Worm (Caenorhabditis elegans) whole organism, early embryonic: Measurements from ENCODE around the gene sdc-3.

Experiments
- B0310.2 ChIP-seq: sonication (generic microtip); optimal IDR thresholded peaks from 2 replicates; lab custom pipeline; 2016; ENCODE audit warnings: mild to moderate bottlenecking, missing genetic modification characterization, missing compliant biosample characterization
- F13C5.2 ChIP-seq: sonication (generic microtip); optimal IDR thresholded peaks from 2 replicates; lab custom pipeline; 2017; ENCODE audit warnings: mild to moderate bottlenecking, missing genetic modification characterization, inconsistent platforms, missing compliant biosample characterization
- aly-1 ChIP-seq: sonication (generic microtip); optimal IDR thresholded peaks from 2 replicates; lab custom pipeline; 2016; ENCODE audit warnings: missing genetic modification characterization, missing compliant biosample characterization
- ama-1 ChIP-seq: fragments of 150-350 bp; optimal IDR thresholded peaks from 2 replicates; lab custom pipeline; 2014
- ceh-13 ChIP-seq: fragments of 200-800 bp; sonication (Bioruptor generic); optimal IDR thresholded peaks from 2 replicates; lab custom pipeline; 2018; ENCODE audit warnings: mild to moderate bottlenecking, missing genetic modification characterization, missing compliant biosample characterization
- ceh-36 ChIP-seq: sonication (generic microtip); optimal IDR thresholded peaks from 2 replicates; lab custom pipeline; 2016; ENCODE audit warnings: missing genetic modification characterization, inconsistent platforms, missing compliant biosample characterization
- ets-7 ChIP-seq: sonication (generic microtip); optimal IDR thresholded peaks from 2 replicates; lab custom pipeline; 2016; ENCODE audit warnings: missing genotype, missing genetic modification characterization, missing compliant biosample characterization
- flt-1 ChIP-seq: fragments of 200-800 bp; sonication (Bioruptor generic); IDR thresholded peaks from 2 replicates; pipeline ENCODE4 v1.3.6; 2022; ENCODE audit warnings: missing genetic modification characterization, missing compliant biosample characterization
- hmbx-1 ChIP-seq: sonication (generic microtip); optimal IDR thresholded peaks from 2 replicates; lab custom pipeline; 2016; ENCODE audit warnings: mild to moderate bottlenecking, missing genetic modification characterization, missing compliant biosample characterization
- hmg-4 ChIP-seq: fragments of 200-800 bp; sonication (Bioruptor generic); optimal IDR thresholded peaks from 2 replicates; lab custom pipeline; 2018; ENCODE audit warnings: mild to moderate bottlenecking, missing genetic modification characterization, missing compliant biosample characterization
- hnd-1 ChIP-seq: sonication (generic microtip); optimal IDR thresholded peaks from 2 replicates; lab custom pipeline; 2016; ENCODE audit warnings: missing genetic modification characterization, missing compliant biosample characterization
- pes-1 ChIP-seq: fragments of 200-800 bp; sonication (Bioruptor generic); IDR thresholded peaks from 2 replicates; pipeline ENCODE4 v1.3.6; 2022; ENCODE audit warnings: missing genetic modification reagents, missing genetic modification characterization, missing compliant biosample characterization
- scrt-1 ChIP-seq: fragments of 200-800 bp; sonication (Bioruptor generic); IDR thresholded peaks from 2 replicates; pipeline ENCODE4 v1.3.6; 2022; ENCODE audit warnings: missing genetic modification characterization, missing compliant biosample characterization
- sea-1 ChIP-seq: fragments of 200-800 bp; sonication (Bioruptor generic); conservative IDR thresholded peaks from 2 replicates; pipeline ENCODE4 v1.3.6; 2022; ENCODE audit warnings: missing genetic modification characterization, missing compliant biosample characterization
- tbx-11 ChIP-seq: fragments of 200-800 bp; sonication (Bioruptor generic); IDR thresholded peaks from 2 replicates; pipeline ENCODE4 v1.3.6; 2022; ENCODE audit warnings: missing genetic modification characterization, missing compliant biosample characterization
- tbx-37 ChIP-seq: fragments of 200-800 bp; sonication (Bioruptor generic); conservative IDR thresholded peaks from 2 replicates; pipeline ENCODE4 v1.3.6; 2022; ENCODE audit warnings: missing genetic modification reagents, missing genetic modification characterization, missing compliant biosample characterization
- tra-4 ChIP-seq: sonication (generic microtip); optimal IDR thresholded peaks from 2 replicates; lab custom pipeline; 2017; ENCODE audit warnings: missing genetic modification characterization, missing compliant biosample characterization

The sdc-3 gene

DNA sequence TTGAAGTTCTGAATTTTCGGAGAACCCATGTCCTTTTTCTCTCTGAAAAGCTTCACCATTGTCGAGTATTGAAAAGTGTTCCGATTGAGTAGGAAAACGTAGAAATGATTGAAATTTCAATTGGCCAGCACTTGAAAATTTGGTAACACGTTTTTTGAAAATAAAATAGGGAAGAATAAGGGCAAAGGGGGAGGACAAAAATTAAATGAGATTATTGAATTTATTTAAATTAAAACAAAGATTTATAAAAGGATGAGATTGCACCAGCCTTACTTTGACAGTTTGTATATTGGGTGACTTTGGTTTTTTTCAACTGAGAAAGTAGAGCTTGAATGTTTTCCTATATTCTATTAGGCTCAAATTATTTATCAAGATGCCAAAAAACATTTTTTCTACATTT, 33.8 kb downstream of the sdc-3 start, which contains the start of gene obr-2:
Gene obr-2 (minus strand): TSS at position 101 of the 400 bp plus-strand sequence.
- TF ChIP-seq hnd-1 (tag; lab: Kevin White, UChicago) (no peak), sea-1 (GFP tag; lab: Robert Waterston, UW) (no peak), ceh-13 (GFP tag; lab: Kevin White, UChicago) (no peak), ets-7 (tag; lab: Kevin White, UChicago) (no peak), tbx-11 (GFP tag; lab: Robert Waterston, UW) (no peak), tbx-37 (no peak)

DNA sequence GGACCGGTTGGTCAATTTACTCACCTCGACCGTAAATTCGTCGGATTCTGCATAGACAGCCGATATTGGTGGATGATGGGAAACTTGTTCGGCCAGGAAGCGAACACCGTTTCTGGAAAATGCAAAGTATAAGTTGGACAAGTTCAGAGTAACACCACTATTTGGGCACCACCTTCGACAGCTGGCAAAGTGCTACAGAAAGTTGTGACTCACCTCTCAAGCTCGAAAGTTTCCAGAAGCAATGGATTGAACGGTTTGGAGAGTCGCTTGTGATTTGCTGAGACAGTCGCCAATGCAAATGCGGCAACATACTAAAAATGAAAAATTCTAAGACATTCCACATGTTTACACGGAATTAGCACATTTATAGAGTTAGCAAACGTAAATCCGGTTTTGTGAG, 34.7 kb downstream of the sdc-3 start:
- TF ChIP-seq flt-1 (GFP tag; lab: Robert Waterston, UW) (no peak), ceh-13 (GFP tag; lab: Kevin White, UChicago) (no peak), B0310.2 (no peak), hmbx-1 (tag; lab: Kevin White, UChicago) (no peak), ceh-36 (tag; lab: Kevin White, UChicago) (no peak), scrt-1 (no peak), hnd-1 (tag; lab: Kevin White, UChicago) (no peak), sea-1 (GFP tag; lab: Robert Waterston, UW) (no peak), tbx-11 (GFP tag; lab: Robert Waterston, UW) (no peak), aly-1 (tag; lab: Kevin White, UChicago) (no peak), ets-7 (tag; lab: Kevin White, UChicago) (no peak), tra-4 (no peak), tbx-37 (no peak), pes-1 (GFP tag; lab: Robert Waterston, UW) (no peak), F13C5.2 (tag; lab: Kevin White, UChicago) (no peak), ama-1 (lab: Kevin White, UChicago) (no peak)

DNA sequence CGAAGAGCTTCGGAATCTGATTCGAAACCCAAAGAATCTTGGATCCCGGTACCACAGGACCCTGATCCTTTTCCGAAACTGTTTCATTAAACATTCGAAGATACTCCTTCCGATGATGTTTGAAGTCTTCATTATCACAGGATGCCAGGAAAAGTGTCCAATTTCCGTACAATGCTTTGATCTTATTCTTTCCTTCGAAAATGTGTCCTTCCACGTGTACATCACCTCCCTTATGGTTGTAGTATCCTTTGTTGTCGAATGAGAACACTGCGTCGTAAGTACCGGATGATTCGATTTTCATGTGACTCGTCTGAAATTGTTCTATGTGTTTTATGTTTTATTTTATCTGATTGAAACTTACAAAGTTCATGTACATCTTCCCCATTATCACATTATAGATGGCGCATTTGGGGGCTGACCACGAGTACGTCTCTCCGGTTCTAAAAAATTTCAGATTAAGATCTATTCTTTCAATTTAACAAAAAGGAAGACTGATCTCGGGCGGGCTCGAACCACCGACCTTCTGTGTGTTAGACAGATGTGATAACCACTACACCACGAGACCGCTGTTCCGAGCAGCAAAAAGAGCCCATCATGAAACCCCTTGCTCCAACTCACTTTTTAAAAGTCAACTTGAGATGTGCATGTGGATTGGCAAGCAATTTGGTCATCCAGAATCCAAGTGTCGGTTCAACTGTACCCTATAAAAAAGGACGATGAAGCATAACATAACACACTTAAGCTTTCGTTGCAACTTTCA, 35.3 kb downstream of the sdc-3 start:
- no peak for TF ChIP-seq flt-1 (GFP tag; lab: Robert Waterston, UW)
- no peak for TF ChIP-seq ceh-13 (GFP tag; lab: Kevin White, UChicago)
- TF ChIP-seq ceh-36 (tag; lab: Kevin White, UChicago) = no peak
- no peak for TF ChIP-seq ama-1 (lab: Kevin White, UChicago)
- no peak for TF ChIP-seq tbx-37
- no peak for TF ChIP-seq B0310.2
- TF ChIP-seq hmg-4 = no peak
- no peak for TF ChIP-seq hnd-1 (tag; lab: Kevin White, UChicago)
- TF ChIP-seq ets-7 (tag; lab: Kevin White, UChicago) = no peak
- no peak for TF ChIP-seq pes-1 (GFP tag; lab: Robert Waterston, UW)
- no peak for TF ChIP-seq F13C5.2 (tag; lab: Kevin White, UChicago)

DNA sequence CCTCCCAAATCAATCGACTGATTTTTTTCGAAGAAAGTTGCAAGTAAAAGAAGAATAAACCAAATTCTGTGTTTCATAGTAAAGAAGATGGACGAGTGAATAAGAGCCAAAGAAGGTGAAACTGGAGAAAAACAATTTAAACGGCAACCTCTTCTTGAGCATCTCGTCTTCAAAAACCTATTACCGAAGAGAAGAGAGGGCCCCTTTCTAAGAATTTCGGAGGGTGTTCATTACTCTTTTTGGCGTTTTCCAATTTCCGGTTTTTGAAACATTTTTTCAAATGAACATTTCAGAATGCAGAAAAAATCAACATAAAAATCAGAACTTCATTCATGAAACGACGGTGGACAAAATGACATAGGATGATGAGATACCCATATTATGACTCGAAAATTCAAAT, 36.4 kb downstream of the sdc-3 start, which contains the start of gene nmr-2:
Gene nmr-2 (minus strand): TSS at position 101 of the 400 bp plus-strand sequence.
- no peak for TF ChIP-seq ets-7 (tag; lab: Kevin White, UChicago)
- no peak for TF ChIP-seq pes-1 (GFP tag; lab: Robert Waterston, UW)
- TF ChIP-seq hmg-4 = no peak
- TF ChIP-seq tbx-11 (GFP tag; lab: Robert Waterston, UW) = no peak
- no peak for TF ChIP-seq aly-1 (tag; lab: Kevin White, UChicago)
- TF ChIP-seq sea-1 (GFP tag; lab: Robert Waterston, UW) = no peak
- no peak for TF ChIP-seq ceh-13 (GFP tag; lab: Kevin White, UChicago)
- no peak for TF ChIP-seq tbx-37
- TF ChIP-seq scrt-1 = no peak
- TF ChIP-seq flt-1 (GFP tag; lab: Robert Waterston, UW) = no peak
- no peak for TF ChIP-seq ceh-36 (tag; lab: Kevin White, UChicago)
- no peak for TF ChIP-seq F13C5.2 (tag; lab: Kevin White, UChicago)
- TF ChIP-seq ama-1 (lab: Kevin White, UChicago) = no peak
- TF ChIP-seq hmbx-1 (tag; lab: Kevin White, UChicago) = no peak
- no peak for TF ChIP-seq tra-4
- no peak for TF ChIP-seq B0310.2
- TF ChIP-seq hnd-1 (tag; lab: Kevin White, UChicago) = no peak

DNA sequence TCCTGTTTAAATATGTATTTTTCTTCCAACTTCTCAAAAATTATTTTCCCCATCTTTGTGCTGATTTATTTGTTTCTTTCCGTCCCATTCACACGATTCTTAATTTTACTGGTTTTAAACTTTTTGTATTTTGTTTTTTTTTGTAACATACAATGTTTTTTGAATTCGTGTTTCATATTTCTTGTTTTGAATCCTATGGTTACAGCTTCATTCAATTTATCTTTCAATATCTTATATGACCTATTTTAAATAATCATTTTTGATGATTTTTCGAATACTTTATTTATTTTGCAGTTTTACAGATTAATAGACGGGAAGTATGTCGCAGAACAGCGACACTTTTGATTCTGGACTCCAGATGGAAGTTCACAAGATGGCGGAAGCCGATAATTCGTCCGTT, 43.2 kb downstream of the sdc-3 start, which contains the start of gene hrde-2:
Gene hrde-2 (plus strand): TSS at position 301 of the 400 bp plus-strand sequence.
- TF ChIP-seq ets-7 (tag; lab: Kevin White, UChicago) = no peak
- no peak for TF ChIP-seq B0310.2
- TF ChIP-seq F13C5.2 (tag; lab: Kevin White, UChicago) = no peak

DNA sequence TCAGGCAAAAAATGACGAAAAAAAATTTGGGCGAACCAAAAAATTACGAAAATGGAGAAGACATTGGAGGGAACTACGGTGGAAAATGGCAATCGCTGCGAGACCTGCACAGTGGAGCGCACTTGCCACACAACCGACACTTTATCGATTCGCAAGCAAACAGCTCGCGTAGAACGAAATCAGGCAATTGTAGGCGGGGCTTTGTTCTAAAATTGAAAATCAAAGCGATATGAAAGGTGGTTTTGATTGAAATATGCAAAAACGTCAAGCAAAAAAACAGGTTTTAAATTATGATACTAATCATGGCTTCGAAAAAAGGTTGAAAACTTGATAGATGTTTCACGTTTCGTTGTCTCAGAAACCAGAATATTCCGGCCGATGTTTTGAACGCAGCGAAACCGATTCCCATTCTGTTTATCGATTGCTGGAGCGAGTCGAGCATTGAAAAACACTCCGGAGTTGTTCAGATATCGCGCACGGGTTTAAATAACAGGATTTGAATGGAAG, 45.8 kb downstream of the sdc-3 start, which contains the start of the genes fib-1 and mut-15:
Gene fib-1 (minus strand): TSS at position 40 of the 507 bp plus-strand sequence.
Gene mut-15 (plus strand): TSS at position 360 of the 507 bp plus-strand sequence.
- TF ChIP-seq B0310.2 (peak; percentile 24), sea-1 (GFP tag; lab: Robert Waterston, UW) (no peak), ceh-36 (tag; lab: Kevin White, UChicago) (no peak), tbx-11 (GFP tag; lab: Robert Waterston, UW) (no peak), hnd-1 (tag; lab: Kevin White, UChicago) (no peak), hmbx-1 (tag; lab: Kevin White, UChicago) (no peak), pes-1 (GFP tag; lab: Robert Waterston, UW) (no peak; the same call in 1 of the 2 replicates), ets-7 (tag; lab: Kevin White, UChicago) (peak; percentile 60), ceh-13 (GFP tag; lab: Kevin White, UChicago) (peak; percentile 41), tra-4 (no peak), flt-1 (GFP tag; lab: Robert Waterston, UW) (no peak), aly-1 (tag; lab: Kevin White, UChicago) (no peak), hmg-4 (peak; percentile 48), scrt-1 (no peak), F13C5.2 (tag; lab: Kevin White, UChicago) (peak; percentile 86), tbx-37 (no peak; the same call in 1 of the 2 replicates), ama-1 (lab: Kevin White, UChicago) (no peak)
